Fruit fly (Drosophila melanogaster): ENCODE measurements around the gene CG2698.

The CG2698 gene

DNA sequence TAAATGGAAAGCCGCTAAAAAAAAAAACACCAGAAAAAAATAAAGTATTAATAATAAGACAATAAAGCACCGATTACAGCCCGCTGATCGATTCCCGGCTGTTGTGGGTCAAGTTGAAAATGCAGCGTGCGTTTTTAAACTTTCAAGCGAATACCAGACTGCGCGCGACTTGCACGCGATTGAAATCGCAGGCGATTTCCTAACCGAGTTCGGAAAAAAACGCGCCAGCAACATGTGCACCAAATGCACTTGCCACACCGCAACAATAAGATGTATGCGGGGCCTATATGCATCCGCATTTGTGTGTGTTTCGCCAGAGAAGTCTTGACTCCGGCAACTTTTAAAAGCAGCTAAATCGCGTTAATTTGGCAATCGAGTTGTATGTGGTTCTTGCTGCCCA is 9.9 kb upstream of the CG2698 start:
- no peak for TF ChIP-seq h (optimal IDR thresholded peaks at IDR 0.05)
- TF ChIP-seq psq (optimal IDR thresholded peaks at IDR 0.05), result no peak
- TF ChIP-seq Myc (optimal IDR thresholded peaks at IDR 0.05), result no peak
- no peak for TF ChIP-seq ttk (optimal IDR thresholded peaks at IDR 0.05)
- no peak for TF ChIP-seq Sin3A (optimal IDR thresholded peaks at IDR 0.05)
- no peak for TF ChIP-seq insv (optimal IDR thresholded peaks at IDR 0.05)

DNA sequence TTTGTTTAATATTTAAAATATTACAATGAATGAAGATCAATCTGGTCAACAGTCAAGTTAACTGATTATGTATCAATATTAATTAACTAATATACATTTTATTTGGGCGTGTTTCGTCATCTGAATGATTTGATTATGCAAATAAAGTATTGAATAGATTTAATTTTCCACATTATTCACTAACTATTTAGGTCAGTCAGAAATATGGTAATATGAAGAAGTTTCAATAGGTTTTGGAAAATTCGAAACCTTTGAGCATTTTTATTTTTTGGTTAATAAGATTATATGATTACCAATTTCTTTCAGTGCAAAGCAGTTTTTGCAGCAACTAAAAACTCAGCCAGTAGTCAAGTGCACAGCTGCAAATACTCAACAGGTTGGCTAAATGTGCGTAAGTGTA is 9.3 kb upstream of the CG2698 start:
- no peak for TF ChIP-seq Myc (optimal IDR thresholded peaks at IDR 0.05)
- no peak for TF ChIP-seq Sin3A (optimal IDR thresholded peaks at IDR 0.05)
- TF ChIP-seq h (optimal IDR thresholded peaks at IDR 0.05), result no peak
- no peak for TF ChIP-seq insv (optimal IDR thresholded peaks at IDR 0.05)
- TF ChIP-seq ttk (optimal IDR thresholded peaks at IDR 0.05), result no peak
- TF ChIP-seq psq (optimal IDR thresholded peaks at IDR 0.05), result no peak

- TF ChIP-seq Myc (optimal IDR thresholded peaks at IDR 0.05) (no peak), ttk (optimal IDR thresholded peaks at IDR 0.05) (no peak), h (optimal IDR thresholded peaks at IDR 0.05) (no peak), insv (optimal IDR thresholded peaks at IDR 0.05) (no peak), psq (optimal IDR thresholded peaks at IDR 0.05) (no peak), Sin3A (optimal IDR thresholded peaks at IDR 0.05) (no peak)
Measured at dm6 chr3R:7993506-7993905, 7.9 kb upstream of the CG2698 start.

DNA sequence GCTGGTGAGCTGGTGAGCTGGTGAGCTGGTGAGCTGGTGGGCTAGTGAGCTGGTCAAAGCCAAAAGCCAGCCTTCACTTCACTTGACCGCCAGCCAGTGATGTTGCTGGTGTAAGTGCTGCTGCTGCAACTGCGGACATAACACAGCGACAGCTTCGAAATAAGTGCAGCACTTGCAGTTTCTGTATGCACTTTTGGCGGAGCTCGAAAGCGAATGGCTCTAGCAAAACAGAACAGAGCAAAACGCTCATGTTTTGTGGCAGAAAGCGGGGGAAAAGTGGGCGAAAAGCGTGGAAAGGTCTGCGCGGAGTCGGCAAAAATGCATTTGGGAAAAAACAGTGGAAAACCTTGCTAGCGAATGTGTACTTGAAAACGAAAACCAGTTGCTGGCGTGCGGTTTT is 6.7 kb upstream of the CG2698 start:
- TF ChIP-seq h (optimal IDR thresholded peaks at IDR 0.05), result no peak
- TF ChIP-seq ttk (optimal IDR thresholded peaks at IDR 0.05), result no peak
- TF ChIP-seq Myc (optimal IDR thresholded peaks at IDR 0.05), result no peak
- no peak for TF ChIP-seq psq (optimal IDR thresholded peaks at IDR 0.05)
- TF ChIP-seq insv (optimal IDR thresholded peaks at IDR 0.05), result no peak
- TF ChIP-seq Sin3A (optimal IDR thresholded peaks at IDR 0.05), result no peak

- TF ChIP-seq Myc (optimal IDR thresholded peaks at IDR 0.05) (no peak), insv (optimal IDR thresholded peaks at IDR 0.05) (no peak), h (optimal IDR thresholded peaks at IDR 0.05) (no peak), psq (optimal IDR thresholded peaks at IDR 0.05) (no peak), Sin3A (optimal IDR thresholded peaks at IDR 0.05) (no peak), ttk (optimal IDR thresholded peaks at IDR 0.05) (no peak)
Measured at dm6 chr3R:7995722-7996121, 5.6 kb upstream of the CG2698 start, which contains the start of gene Elovl7. Gene Elovl7, minus strand, starts transcription at chr3R:7995852.

- TF ChIP-seq insv (optimal IDR thresholded peaks at IDR 0.05), result no peak
- no peak for TF ChIP-seq ttk (optimal IDR thresholded peaks at IDR 0.05)
- TF ChIP-seq Myc (optimal IDR thresholded peaks at IDR 0.05), result no peak
- no peak for TF ChIP-seq psq (optimal IDR thresholded peaks at IDR 0.05)
- no peak for TF ChIP-seq h (optimal IDR thresholded peaks at IDR 0.05)
- no peak for TF ChIP-seq Sin3A (optimal IDR thresholded peaks at IDR 0.05)
Measured at dm6 chr3R:7998778-7999177, 2.6 kb upstream of the CG2698 start.

DNA sequence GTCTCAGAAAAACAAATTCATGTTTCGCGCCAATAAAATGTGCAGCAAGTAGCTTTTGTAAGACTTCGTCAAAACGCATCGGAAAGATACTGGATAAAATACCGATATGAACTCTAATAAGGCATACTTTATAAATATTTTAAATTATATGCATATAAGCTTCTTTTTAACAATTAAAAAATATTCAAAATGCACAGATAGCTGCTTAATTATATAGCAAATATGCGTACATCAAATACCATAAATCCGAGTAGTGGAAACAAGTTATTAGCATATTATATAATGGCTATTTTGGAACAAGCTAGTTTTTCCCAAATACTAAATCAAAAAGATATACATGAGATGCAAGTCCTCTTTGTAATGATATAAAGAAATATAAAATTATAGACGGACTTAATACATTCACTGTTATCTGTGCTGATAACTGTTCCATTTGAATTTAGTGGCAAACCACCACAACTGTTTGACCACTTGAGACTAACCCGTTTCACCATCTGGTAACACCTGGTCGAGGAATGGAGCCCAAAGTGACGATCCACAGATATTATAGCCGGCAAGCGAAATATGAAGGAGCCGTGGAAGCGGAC is 1.7 kb upstream of the CG2698 start, which contains the start of gene PIG-H:
PIG-H (plus strand) TSS at position 303 of the 587 bp plus-strand sequence.
- no peak for TF ChIP-seq Myc (optimal IDR thresholded peaks at IDR 0.05)
- no peak for TF ChIP-seq ttk (optimal IDR thresholded peaks at IDR 0.05)
- TF ChIP-seq insv (optimal IDR thresholded peaks at IDR 0.05), result no peak
- no peak for TF ChIP-seq h (optimal IDR thresholded peaks at IDR 0.05)
- TF ChIP-seq Sin3A (optimal IDR thresholded peaks at IDR 0.05), result no peak
- TF ChIP-seq psq (optimal IDR thresholded peaks at IDR 0.05), result no peak

DNA sequence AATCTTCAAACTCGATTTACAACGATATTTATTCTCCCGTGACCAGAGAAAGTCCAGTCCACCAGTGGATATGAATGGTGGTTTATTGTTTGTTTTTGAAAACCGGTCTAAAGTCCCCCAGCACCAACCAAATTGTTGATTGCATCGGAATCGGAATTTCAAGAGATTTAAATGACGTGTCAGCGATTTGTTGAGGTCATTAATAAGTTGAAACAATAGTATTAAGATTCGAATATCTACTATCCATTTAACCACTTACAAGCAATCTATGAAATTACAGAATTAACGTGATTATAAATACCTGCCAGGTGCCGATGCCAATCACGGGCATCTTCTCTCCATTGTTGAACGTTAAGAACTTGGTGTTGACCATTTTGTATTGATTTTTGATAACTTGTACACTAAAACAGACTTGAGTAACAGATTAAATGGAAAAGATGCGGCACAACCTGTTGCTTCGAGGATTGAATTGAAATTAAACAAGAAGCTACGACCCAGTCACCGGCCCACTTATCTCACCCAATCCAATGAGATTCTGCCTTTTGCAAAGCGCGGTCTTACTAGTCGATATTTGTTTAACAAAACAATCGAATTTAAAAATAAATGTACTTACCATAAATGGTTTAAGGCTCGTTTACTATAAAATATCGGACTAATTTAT is 6.4 kb downstream of the CG2698 start, which contains the start of gene CG2767:
CG2767 (minus strand) TSS at position 516 of the 661 bp plus-strand sequence.
- TF ChIP-seq insv (optimal IDR thresholded peaks at IDR 0.05) (no peak), ttk (optimal IDR thresholded peaks at IDR 0.05) (no peak), Sin3A (optimal IDR thresholded peaks at IDR 0.05) (no peak), psq (optimal IDR thresholded peaks at IDR 0.05) (no peak), Myc (optimal IDR thresholded peaks at IDR 0.05) (no peak), h (optimal IDR thresholded peaks at IDR 0.05) (no peak)

DNA sequence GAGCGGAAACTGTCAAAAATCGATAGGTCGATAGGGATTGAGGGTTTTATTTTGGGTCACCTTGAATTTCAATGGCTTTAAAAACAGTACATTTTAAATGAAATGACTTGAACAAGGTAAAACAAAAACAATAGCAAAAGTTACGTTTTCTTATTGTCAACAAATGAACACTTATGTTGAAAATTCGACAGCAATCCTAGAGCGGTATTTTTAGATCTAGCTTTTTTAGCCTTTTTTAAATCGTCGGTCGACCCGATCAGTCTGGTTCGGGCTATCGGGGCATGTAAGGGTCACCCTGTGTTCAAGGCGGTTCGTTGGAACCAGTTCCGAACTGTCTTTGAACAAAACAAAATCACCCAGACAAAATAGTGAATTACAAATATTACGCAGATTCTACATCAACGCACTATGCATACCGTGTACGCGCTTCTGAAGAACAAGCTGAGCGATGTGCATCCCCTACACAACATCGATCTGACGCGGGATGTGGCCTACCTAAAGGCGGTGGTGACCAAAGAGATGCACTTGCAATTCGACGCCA is 7.8 kb downstream of the CG2698 start, which contains the start of the genes CG11052 and CG3223:
CG11052 (minus strand) TSS at position 218 of the 541 bp plus-strand sequence.
CG3223 (plus strand) TSS at position 321 of the 541 bp plus-strand sequence.
- TF ChIP-seq Sin3A (optimal IDR thresholded peaks at IDR 0.05) (no peak), Myc (optimal IDR thresholded peaks at IDR 0.05) (no peak), ttk (optimal IDR thresholded peaks at IDR 0.05) (no peak), insv (optimal IDR thresholded peaks at IDR 0.05) (no peak), h (optimal IDR thresholded peaks at IDR 0.05) (no peak), psq (optimal IDR thresholded peaks at IDR 0.05) (no peak)

dm6 chr3R:8013121-8014009 is 12.0 kb downstream of the CG2698 start, which contains the start of the genes CG10435 and Pbp95:
Gene CG10435, minus strand, starts transcription at chr3R:8013201.
Gene Pbp95, plus strand, starts transcription at chr3R:8013791.
- TF ChIP-seq Sin3A (optimal IDR thresholded peaks at IDR 0.05) (no peak), insv (optimal IDR thresholded peaks at IDR 0.05) (no peak), psq (optimal IDR thresholded peaks at IDR 0.05) (no peak), Myc (optimal IDR thresholded peaks at IDR 0.05) (no peak), h (optimal IDR thresholded peaks at IDR 0.05) (no peak), ttk (optimal IDR thresholded peaks at IDR 0.05) (no peak)

dm6 chr3R:8026515-8026914 is 25.2 kb downstream of the CG2698 start:
- no peak for TF ChIP-seq ttk (optimal IDR thresholded peaks at IDR 0.05)

Data from Kc167 (cell line).